Worm (Caenorhabditis elegans) whole organism, young adult: ENCODE results near the gene pcp-1.

Experiments
- B0019.2 ChIP-seq: fragments of 200-800 bp; sonication (Bioruptor generic); conservative IDR thresholded peaks from 2 replicates; pipeline ENCODE4 v1.3.6; 2022; ENCODE audit warnings: missing genetic modification reagents, missing genetic modification characterization, missing compliant biosample characterization
- C06A6.2 ChIP-seq: fragments of 200-800 bp; sonication (Bioruptor generic); conservative IDR thresholded peaks from 2 replicates; pipeline ENCODE4 v1.3.6; 2022; ENCODE audit warnings: missing genetic modification characterization, missing compliant biosample characterization
- C17E4.6 ChIP-seq: fragments of 200-800 bp; sonication (Bioruptor generic); IDR thresholded peaks from 2 replicates; pipeline ENCODE4 v1.3.6; 2022; ENCODE audit warnings: missing genetic modification reagents, missing genetic modification characterization, missing compliant biosample characterization
- F10E7.11 ChIP-seq: sonication (generic microtip); optimal IDR thresholded peaks from 2 replicates; lab custom pipeline; 2017; ENCODE audit warnings: mild to moderate bottlenecking, missing genetic modification characterization, moderate library complexity, missing compliant biosample characterization
- F22D6.2 ChIP-seq: sonication (generic microtip); optimal IDR thresholded peaks from 2 replicates; lab custom pipeline; 2016; ENCODE audit warnings: mild to moderate bottlenecking, missing genetic modification characterization, missing compliant biosample characterization
- F52B5.7 ChIP-seq: sonication (generic microtip); optimal IDR thresholded peaks from 2 replicates; lab custom pipeline; 2016; ENCODE audit warnings: mild to moderate bottlenecking, missing genetic modification characterization, missing compliant biosample characterization
- F57A8.1 ChIP-seq: fragments of 200-800 bp; sonication (Bioruptor generic); optimal IDR thresholded peaks from 2 replicates; lab custom pipeline; 2018; ENCODE audit warnings: mild to moderate bottlenecking, missing genetic modification characterization, moderate library complexity, missing compliant biosample characterization
- K11D2.4 ChIP-seq: fragments of 200-800 bp; sonication (Bioruptor generic); IDR thresholded peaks from 2 replicates; pipeline ENCODE4 v1.3.6; 2022; ENCODE audit warnings: missing genetic modification reagents, missing genetic modification characterization, missing compliant biosample characterization
- Y53G8AR.9 ChIP-seq: fragments of 200-800 bp; sonication (Bioruptor generic); conservative IDR thresholded peaks from 2 replicates; pipeline ENCODE4 v1.3.6; 2022; ENCODE audit warnings: missing genetic modification reagents, missing genetic modification characterization, missing compliant biosample characterization
- Y95B8A.8 ChIP-seq: fragments of 200-800 bp; sonication (Bioruptor generic); IDR thresholded peaks from 2 replicates; pipeline ENCODE4 v1.3.6; 2022; ENCODE audit warnings: missing genetic modification reagents, missing genetic modification characterization, missing compliant biosample characterization
- ama-1 ChIP-seq, 3 experiments: fragments of 150-350 bp in 1 of 3; sonication (generic microtip) in 2 of 3; optimal IDR thresholded peaks; 2 replicates each; lab custom pipeline; 2014 to 2018; ENCODE audit warnings: missing biosample characterization in 2 of 3, missing genetic modification characterization in 2 of 3, missing genetic modification reagents in 2 of 3
- atf-7 ChIP-seq: sonication (generic microtip); optimal IDR thresholded peaks from 2 replicates; lab custom pipeline; 2017; ENCODE audit warnings: mild to moderate bottlenecking, missing genetic modification characterization, missing compliant biosample characterization
- athp-1 ChIP-seq: sonication (generic microtip); optimal IDR thresholded peaks from 2 replicates; lab custom pipeline; 2017; ENCODE audit warnings: mild to moderate bottlenecking, missing genetic modification characterization, missing compliant biosample characterization
- attf-6 ChIP-seq: fragments of 200-800 bp; sonication (Bioruptor generic); IDR thresholded peaks from 2 replicates; pipeline ENCODE4 v1.3.6; 2022; ENCODE audit warnings: missing genetic modification reagents, missing genetic modification characterization, missing compliant biosample characterization
- bed-1 ChIP-seq: fragments of 200-800 bp; sonication (Bioruptor generic); IDR thresholded peaks from 2 replicates; pipeline ENCODE4 v1.3.6; 2022; ENCODE audit warnings: missing genetic modification reagents, missing genetic modification characterization, missing compliant biosample characterization
- cebp-1 ChIP-seq, 2 experiments: fragments of 200-800 bp in 1 of 2; sonication (Bioruptor generic) in 1 of 2; sonication (generic microtip) in 1 of 2; IDR thresholded peaks in 1 of 2; optimal IDR thresholded peaks in 1 of 2; 2 replicates each; pipeline versions ENCODE4 v1.3.6 to Lab custom; 2017 to 2022; ENCODE audit warnings: missing compliant biosample characterization in 2 of 2, missing genetic modification characterization in 2 of 2, mild to moderate bottlenecking in 1 of 2, missing genetic modification reagents in 1 of 2, moderate library complexity in 1 of 2
- ceh-27 ChIP-seq: fragments of 200-800 bp; sonication (Bioruptor generic); optimal IDR thresholded peaks from 2 replicates; lab custom pipeline; 2018; ENCODE audit warnings: mild to moderate bottlenecking, missing genetic modification characterization, moderate library complexity, missing compliant biosample characterization
- ceh-58 ChIP-seq: fragments of 200-800 bp; sonication (Bioruptor generic); IDR thresholded peaks from 2 replicates; pipeline ENCODE4 v1.3.6; 2022; ENCODE audit warnings: missing genetic modification characterization, missing compliant biosample characterization
- ceh-91 ChIP-seq: fragments of 200-800 bp; sonication (Bioruptor generic); IDR thresholded peaks from 2 replicates; pipeline ENCODE4 v1.3.6; 2022; ENCODE audit warnings: missing genetic modification reagents, missing genetic modification characterization, missing compliant biosample characterization
- chd-7 ChIP-seq: sonication (generic microtip); optimal IDR thresholded peaks from 2 replicates; lab custom pipeline; 2016; ENCODE audit warnings: mild to moderate bottlenecking, missing genetic modification characterization, moderate library complexity, missing compliant biosample characterization
- dpff-1 ChIP-seq: sonication (generic microtip); optimal IDR thresholded peaks from 2 replicates; lab custom pipeline; 2017; ENCODE audit warnings: mild to moderate bottlenecking, missing genetic modification characterization, missing compliant biosample characterization
- efl-1 ChIP-seq: fragments of 150-350 bp; optimal IDR thresholded peaks from 2 replicates; lab custom pipeline; 2014; ENCODE audit warnings: missing biosample characterization, missing genetic modification reagents, missing genetic modification characterization
- ets-4 ChIP-seq: fragments of 200-800 bp; sonication (Bioruptor generic); optimal IDR thresholded peaks from 2 replicates; lab custom pipeline; 2018; ENCODE audit warnings: mild to moderate bottlenecking, missing genetic modification characterization, missing compliant biosample characterization
- fkh-3 ChIP-seq: sonication (generic microtip); optimal IDR thresholded peaks from 2 replicates; lab custom pipeline; 2016; ENCODE audit warnings: mild to moderate bottlenecking, missing genetic modification characterization, missing compliant biosample characterization
- gei-17 ChIP-seq: fragments of 200-800 bp; sonication (Bioruptor generic); optimal IDR thresholded peaks from 2 replicates; lab custom pipeline; 2018; ENCODE audit warnings: mild to moderate bottlenecking, missing genetic modification characterization, missing compliant biosample characterization
- hlh-12 ChIP-seq: sonication (generic microtip); optimal IDR thresholded peaks from 2 replicates; lab custom pipeline; 2016; ENCODE audit warnings: missing genetic modification characterization, missing compliant biosample characterization
- let-526 ChIP-seq: fragments of 200-800 bp; sonication (Bioruptor generic); IDR thresholded peaks from 2 replicates; pipeline ENCODE4 v1.3.6; 2022; ENCODE audit warnings: missing genetic modification reagents, missing genetic modification characterization, missing compliant biosample characterization
- let-607 ChIP-seq, 2 experiments: fragments of 200-800 bp in 1 of 2; sonication (Bioruptor generic) in 1 of 2; sonication (generic microtip) in 1 of 2; optimal IDR thresholded peaks; 2 replicates each; lab custom pipeline; 2016 to 2018; ENCODE audit warnings: mild to moderate bottlenecking in 2 of 2, missing compliant biosample characterization in 2 of 2, missing genetic modification characterization in 2 of 2, moderate library complexity in 2 of 2, missing genotype in 1 of 2
- lin-26 ChIP-seq: fragments of 200-800 bp; sonication (Bioruptor generic); IDR thresholded peaks from 2 replicates; pipeline ENCODE4 v1.3.6; 2022; ENCODE audit warnings: missing genetic modification reagents, missing genetic modification characterization, missing compliant biosample characterization
- lin-35 ChIP-seq, 3 experiments: fragments of 150-350 bp in 2 of 3; sonication (generic microtip) in 1 of 3; optimal IDR thresholded peaks; 2 replicates each; lab custom pipeline; 2014 to 2018; ENCODE audit warnings: missing biosample characterization in 3 of 3, missing genetic modification characterization in 3 of 3, missing genetic modification reagents in 3 of 3
- lin-54 ChIP-seq: fragments of 200-800 bp; sonication (Bioruptor generic); optimal IDR thresholded peaks from 2 replicates; lab custom pipeline; 2018; ENCODE audit warnings: mild to moderate bottlenecking, missing genetic modification characterization, missing compliant biosample characterization
- madf-6 ChIP-seq: fragments of 200-800 bp; sonication (Bioruptor generic); IDR thresholded peaks from 2 replicates; pipeline ENCODE4 v1.3.6; 2022; ENCODE audit warnings: missing genetic modification reagents, missing genetic modification characterization, missing compliant biosample characterization
- madf-8 ChIP-seq: fragments of 200-800 bp; sonication (Bioruptor generic); conservative IDR thresholded peaks from 2 replicates; pipeline ENCODE4 v1.3.6; 2022; ENCODE audit warnings: missing genetic modification reagents, missing genetic modification characterization, missing compliant biosample characterization
- mes-4 ChIP-seq: sonication (generic microtip); optimal IDR thresholded peaks from 2 replicates; lab custom pipeline; 2016; ENCODE audit warnings: missing genotype, missing genetic modification characterization, missing compliant biosample characterization
- mxl-1 ChIP-seq: sonication (generic microtip); optimal IDR thresholded peaks from 2 replicates; lab custom pipeline; 2016; ENCODE audit warnings: missing genetic modification characterization, missing compliant biosample characterization
- nfyb-1 ChIP-seq: fragments of 200-800 bp; sonication (Bioruptor generic); IDR thresholded peaks from 2 replicates; pipeline ENCODE4 v1.3.6; 2022; ENCODE audit warnings: missing genetic modification reagents, missing genetic modification characterization, missing compliant biosample characterization
- nhr-80 ChIP-seq: sonication (generic microtip); optimal IDR thresholded peaks from 2 replicates; lab custom pipeline; 2016; ENCODE audit warnings: missing genetic modification characterization, missing compliant biosample characterization
- nhr-90 ChIP-seq: sonication (generic microtip); optimal IDR thresholded peaks from 2 replicates; lab custom pipeline; 2016; ENCODE audit warnings: missing genotype, mild to moderate bottlenecking, missing genetic modification characterization, missing compliant biosample characterization
- pbrm-1 ChIP-seq: fragments of 200-800 bp; sonication (Bioruptor generic); IDR thresholded peaks from 2 replicates; pipeline ENCODE4 v1.3.6; 2022; ENCODE audit warnings: missing genetic modification reagents, missing genetic modification characterization, missing compliant biosample characterization
- pha-4 ChIP-seq: fragments of 150-350 bp; sonication (generic microtip); optimal IDR thresholded peaks from 2 replicates; lab custom pipeline; 2014; ENCODE audit warnings: missing biosample characterization, missing genetic modification reagents, missing genetic modification characterization
- rec-8 ChIP-seq, 2 experiments: sonication (generic microtip); optimal IDR thresholded peaks; 2 replicates each; lab custom pipeline; 2016; ENCODE audit warnings: mild to moderate bottlenecking in 2 of 2, missing genetic modification characterization in 2 of 2, missing genetic modification reagents in 2 of 2, missing genotype in 2 of 2, missing biosample characterization in 1 of 2, missing compliant biosample characterization in 1 of 2, moderate library complexity in 1 of 2
- snpc-1.1 ChIP-seq: sonication (generic microtip); optimal IDR thresholded peaks from 2 replicates; lab custom pipeline; 2017; ENCODE audit warnings: missing genetic modification characterization, mild to moderate bottlenecking, missing compliant biosample characterization, antibody characterized with exemption, moderate library complexity, missing genotype, missing genetic modification reagents; ENCODE audit not compliant: insufficient read depth
- tbx-9 ChIP-seq: sonication (generic microtip); optimal IDR thresholded peaks from 2 replicates; lab custom pipeline; 2016; ENCODE audit warnings: borderline replicate concordance, missing genetic modification characterization, inconsistent platforms, missing compliant biosample characterization
- unc-130 ChIP-seq: sonication (generic microtip); optimal IDR thresholded peaks from 2 replicates; lab custom pipeline; 2016; ENCODE audit warnings: missing genetic modification reagents, missing genetic modification characterization, missing compliant biosample characterization
- zim-3 ChIP-seq: sonication (generic microtip); optimal IDR thresholded peaks from 2 replicates; lab custom pipeline; 2017; ENCODE audit warnings: mild to moderate bottlenecking, missing genetic modification characterization, moderate library complexity, missing compliant biosample characterization
- ztf-22 ChIP-seq: fragments of 200-800 bp; sonication (Bioruptor generic); optimal IDR thresholded peaks from 2 replicates; lab custom pipeline; 2018; ENCODE audit warnings: mild to moderate bottlenecking, missing genetic modification characterization, moderate library complexity, missing compliant biosample characterization
- ztf-26 ChIP-seq: sonication (generic microtip); optimal IDR thresholded peaks from 2 replicates; lab custom pipeline; 2017; ENCODE audit warnings: missing genetic modification characterization, missing compliant biosample characterization
- ztf-6 ChIP-seq: fragments of 200-800 bp; sonication (Bioruptor generic); IDR thresholded peaks from 2 replicates; pipeline ENCODE4 v1.3.6; 2022; ENCODE audit warnings: missing genetic modification reagents, missing genetic modification characterization, missing compliant biosample characterization

The pcp-1 gene

DNA sequence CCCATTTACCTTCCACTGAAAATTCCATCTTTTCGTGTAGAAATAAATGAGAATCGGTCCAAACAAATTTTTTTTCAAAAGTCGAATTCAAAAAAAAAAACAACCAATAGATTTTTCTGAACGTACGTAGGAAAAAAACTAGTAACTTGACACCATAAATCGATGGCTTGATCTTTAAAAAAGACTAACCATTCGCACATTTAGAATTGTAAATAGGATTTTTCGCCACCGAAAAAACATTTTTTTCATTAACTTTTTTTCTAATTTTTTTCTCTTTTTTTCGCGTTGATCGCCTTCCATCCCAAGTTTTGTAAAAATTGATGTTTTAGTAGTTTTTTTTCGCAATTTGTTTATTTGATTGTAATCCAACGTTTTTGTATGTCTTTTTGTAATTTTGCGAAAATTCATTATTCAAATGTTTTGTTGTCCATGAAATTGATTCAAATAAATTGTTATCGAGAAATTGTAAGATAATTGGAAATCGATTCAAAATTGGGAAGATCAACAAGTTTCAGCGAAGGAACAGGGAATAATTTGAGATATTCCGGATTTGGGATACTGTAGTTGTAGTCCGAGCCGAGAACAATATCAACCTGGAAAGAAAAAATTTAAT lies 21.0 kb upstream of the pcp-1 start (continued):
- TF ChIP-seq gei-17 (GFP tag; lab: Kevin White, UChicago) (no peak), K11D2.4 (no peak), cebp-1 (GFP tag; IDR thresholded peaks at IDR 0.05; lab: Robert Waterston, UW) (no peak), cebp-1 (tag; optimal IDR thresholded peaks at IDR 0.05; lab: Kevin White, UChicago) (peak; percentile 14), B0019.2 (GFP tag; lab: Robert Waterston, UW) (no peak), lin-54 (GFP tag; lab: Kevin White, UChicago) (no peak), ceh-58 (no peak), ztf-22 (GFP tag; lab: Kevin White, UChicago) (no peak), dpff-1 (peak; percentile 74), fkh-3 (tag; lab: Kevin White, UChicago) (no peak), mxl-1 (no peak), hlh-12 (tag; lab: Kevin White, UChicago) (no peak), ceh-27 (GFP tag; lab: Kevin White, UChicago) (no peak), ztf-26 (tag; lab: Kevin White, UChicago) (peak; percentile 8), bed-1 (no peak), madf-8 (GFP tag; lab: Robert Waterston, UW) (no peak), unc-130 (no peak), nfyb-1 (GFP tag; lab: Robert Waterston, UW) (no peak), atf-7 (no peak), F22D6.2 (tag; lab: Kevin White, UChicago) (no peak), C06A6.2 (GFP tag; lab: Robert Waterston, UW) (0 out of 2 replicates have a peak, but pooled peaks have one; percentile 49), mes-4 (tag; lab: Kevin White, UChicago) (no peak), pbrm-1 (GFP tag; lab: Robert Waterston, UW) (no peak), snpc-1.1 (tag; lab: Kevin White, UChicago) (no peak), efl-1 (GFP tag; lab: Kevin White, UChicago) (no peak), let-607 (tag; optimal IDR thresholded peaks at IDR 0.05; lab: Kevin White, UChicago) (peak in 1 of 2 experiments; percentile 26), ama-1 (optimal IDR thresholded peaks at IDR 0.05; lab: Kevin White, UChicago) (no peak), ama-1 (GFP tag; optimal IDR thresholded peaks at IDR 0.05; lab: Kevin White, UChicago) (no peak), pha-4 (tag; lab: Kevin White, UChicago) (no peak), attf-6 (GFP tag; lab: Robert Waterston, UW) (no peak), ceh-91 (GFP tag; lab: Robert Waterston, UW) (no peak), athp-1 (tag; lab: Kevin White, UChicago) (no peak), F52B5.7 (no peak), lin-35 (GFP tag; optimal IDR thresholded peaks at IDR 0.05; lab: Kevin White, UChicago) (peak in 1 of 3 experiments; percentile 40), nhr-90 (tag; lab: Kevin White, UChicago) (no peak), ets-4 (GFP tag; lab: Kevin White, UChicago) (no peak), Y53G8AR.9 (no peak), zim-3 (tag; lab: Kevin White, UChicago) (peak; percentile 59), madf-6 (GFP tag; lab: Robert Waterston, UW) (no peak), ztf-6 (no peak), F57A8.1 (GFP tag; lab: Kevin White, UChicago) (no peak), let-526 (GFP tag; lab: Robert Waterston, UW) (no peak), nhr-80 (tag; lab: Kevin White, UChicago) (no peak), chd-7 (peak; percentile 52), Y95B8A.8 (GFP tag; lab: Robert Waterston, UW) (no peak), C17E4.6 (GFP tag; lab: Robert Waterston, UW) (no peak), lin-26 (GFP tag; lab: Robert Waterston, UW) (no peak), rec-8 (tag; optimal IDR thresholded peaks at IDR 0.05; lab: Kevin White, UChicago) (no peak), tbx-9 (tag; lab: Kevin White, UChicago) (no peak), F10E7.11 (tag; lab: Kevin White, UChicago) (peak; percentile 52)
